Worm (Caenorhabditis elegans): Measurements from ENCODE around the gene msrp-5.
"Not testable (repeated sequence)": the region's sequence is repeated elsewhere in the genome, so short reads cannot be mapped to it uniquely, and the experiment has no call there.

Gene msrp-5

ce11 chrII:2600176-2600575 is 16.6 kb upstream of the msrp-5 start, which contains the start of gene F33H12.1:
Gene F33H12.1, plus strand, starts transcription at chrII:2600476.
- TF ChIP-seq sptf-1, unc-39, mls-2 (tag; optimal IDR thresholded peaks at IDR 0.05): not testable (repeated sequence)

- TF ChIP-seq hlh-1 (tag; optimal IDR thresholded peaks at IDR 0.05), result no peak
- TF ChIP-seq mep-1 (tag; optimal IDR thresholded peaks at IDR 0.05), result no peak
- no peak for TF ChIP-seq nhr-237 (tag; optimal IDR thresholded peaks at IDR 0.05)
- TF ChIP-seq elt-3 (tag; optimal IDR thresholded peaks at IDR 0.05), result no peak
- TF ChIP-seq bed-3 (GFP tag; optimal IDR thresholded peaks at IDR 0.05), result no peak
- TF ChIP-seq cnd-1 (tag; optimal IDR thresholded peaks at IDR 0.05), result no peak
- TF ChIP-seq nhr-76 (tag; optimal IDR thresholded peaks at IDR 0.05), result no peak
- no peak for TF ChIP-seq snpc-4 (tag; optimal IDR thresholded peaks at IDR 0.05)
- no peak for TF ChIP-seq ceh-43 (GFP tag; optimal IDR thresholded peaks at IDR 0.05)
- no peak for TF ChIP-seq unc-62 (GFP tag; optimal IDR thresholded peaks at IDR 0.05)
- no peak for TF ChIP-seq unc-120 (tag; optimal IDR thresholded peaks at IDR 0.05; ENCODE audit: poor library complexity, severe bottlenecking)
- TF ChIP-seq mab-5 (tag; optimal IDR thresholded peaks at IDR 0.05), result no peak
- no peak for TF ChIP-seq mls-2 (tag; optimal IDR thresholded peaks at IDR 0.05)
Observed at ce11 chrII:2600931-2601330, 15.8 kb upstream of the msrp-5 start.

DNA sequence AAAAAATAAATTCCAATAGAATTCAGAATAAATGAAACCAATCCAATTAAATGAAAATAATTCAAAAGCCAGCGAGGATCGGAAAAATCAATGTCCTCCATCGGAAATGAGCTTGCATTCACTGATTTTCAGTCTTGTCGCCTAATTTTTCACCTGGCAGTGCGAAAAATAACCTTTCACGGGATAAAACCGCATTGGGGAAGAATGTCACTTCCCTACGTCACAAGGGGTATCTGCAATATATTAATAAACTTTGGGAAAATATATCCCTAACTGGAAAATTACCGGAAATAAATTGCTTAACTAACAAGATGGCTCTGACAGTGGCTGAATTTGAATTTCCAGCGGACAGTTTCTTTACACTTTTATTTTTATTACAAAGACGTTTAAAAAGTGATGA is 11.4 kb upstream of the msrp-5 start, which contains the start of gene sri-77:
Gene sri-77, minus strand, starts transcription at position 101 of the 400 bp plus-strand sequence.
- TF ChIP-seq sptf-1 (tag; optimal IDR thresholded peaks at IDR 0.05), result no peak
- TF ChIP-seq mls-2 (tag; optimal IDR thresholded peaks at IDR 0.05), result no peak
- TF ChIP-seq nhr-12 (tag; optimal IDR thresholded peaks at IDR 0.05), result no peak
- no peak for TF ChIP-seq unc-120 (tag; optimal IDR thresholded peaks at IDR 0.05; ENCODE audit: poor library complexity, severe bottlenecking)
- TF ChIP-seq cnd-1 (tag; optimal IDR thresholded peaks at IDR 0.05), result no peak
- no peak for TF ChIP-seq ceh-39 (tag; optimal IDR thresholded peaks at IDR 0.05)

ce11 chrII:2610202-2610912 is 6.4 kb upstream of the msrp-5 start, which contains the start of gene sri-38:
Gene sri-38, plus strand, starts transcription at chrII:2610862.
- TF ChIP-seq cnd-1 (tag; optimal IDR thresholded peaks at IDR 0.05) (no peak), ham-2 (GFP tag; optimal IDR thresholded peaks at IDR 0.05) (no peak), drap-1 (GFP tag; optimal IDR thresholded peaks at IDR 0.05) (no peak), mab-5 (tag; optimal IDR thresholded peaks at IDR 0.05) (no peak), nhr-76 (tag; optimal IDR thresholded peaks at IDR 0.05) (no peak), nhr-12 (tag; optimal IDR thresholded peaks at IDR 0.05) (no peak), lsy-2 (tag; optimal IDR thresholded peaks at IDR 0.05) (no peak)

- TF ChIP-seq ceh-43 (GFP tag; optimal IDR thresholded peaks at IDR 0.05) (no peak), ces-1 (GFP tag; optimal IDR thresholded peaks at IDR 0.05) (no peak), nhr-237 (tag; optimal IDR thresholded peaks at IDR 0.05) (no peak), tbx-8 (GFP tag; optimal IDR thresholded peaks at IDR 0.05) (no peak), lsy-2 (tag; optimal IDR thresholded peaks at IDR 0.05) (no peak), nhr-12 (tag; optimal IDR thresholded peaks at IDR 0.05) (no peak), nhr-76 (tag; optimal IDR thresholded peaks at IDR 0.05) (no peak), nhr-2 (tag; optimal IDR thresholded peaks at IDR 0.05) (no peak), ceh-39 (tag; optimal IDR thresholded peaks at IDR 0.05) (no peak), mab-5 (tag; optimal IDR thresholded peaks at IDR 0.05) (no peak), ztf-11 (tag; optimal IDR thresholded peaks at IDR 0.05) (no peak), ham-2 (GFP tag; optimal IDR thresholded peaks at IDR 0.05) (no peak), unc-39 (tag; optimal IDR thresholded peaks at IDR 0.05) (no peak), zip-8 (tag; optimal IDR thresholded peaks at IDR 0.05) (no peak), hlh-1 (tag; optimal IDR thresholded peaks at IDR 0.05) (no peak), unc-120 (tag; optimal IDR thresholded peaks at IDR 0.05; ENCODE audit: poor library complexity, severe bottlenecking) (no peak), flh-1 (GFP tag; optimal IDR thresholded peaks at IDR 0.05) (no peak), pha-4 (tag; optimal IDR thresholded peaks at IDR 0.05) (no peak)
Observed at ce11 chrII:2611009-2611408, 5.7 kb upstream of the msrp-5 start.

DNA sequence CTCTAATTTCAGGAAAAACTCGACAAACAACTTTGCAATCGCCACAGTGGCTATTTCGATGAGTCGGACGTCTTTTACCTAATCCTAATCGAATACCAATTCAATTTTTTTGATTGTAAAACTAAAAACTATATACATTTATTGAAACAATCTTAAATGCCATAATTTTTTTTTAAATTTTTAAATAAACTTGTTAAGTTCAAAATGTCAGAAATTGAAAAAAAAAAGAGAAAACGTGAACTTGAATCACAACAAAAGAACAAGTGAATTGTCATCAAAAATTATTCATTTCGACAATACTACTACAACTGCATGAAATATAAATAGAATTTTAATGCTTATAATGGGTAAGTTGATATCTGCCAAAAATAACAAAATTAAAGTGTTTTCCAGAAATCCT is 4.5 kb upstream of the msrp-5 start, which contains the start of gene D2062.13:
Gene D2062.13, plus strand, starts transcription at position 301 of the 400 bp plus-strand sequence.
- TF ChIP-seq lin-13, lsy-2, cnd-1 (tag; optimal IDR thresholded peaks at IDR 0.05): not testable (repeated sequence)

Measured in whole organism, mixed stage, embryonic.